Fruit fly (Drosophila melanogaster) whole organism, prepupa: Measurements from ENCODE around the gene Cpr30B.

Experiments
- Blimp-1 ChIP-seq: fragments of 200-800 bp; sonication (Bioruptor generic); optimal IDR thresholded peaks from 3 replicates; lab custom pipeline; 2017; ENCODE audit warnings: missing biosample characterization, missing genetic modification characterization, mild to moderate bottlenecking, moderate library complexity, missing genetic modification reagents
- CG11294 ChIP-seq: fragments of 200-800 bp; sonication (Bioruptor generic); IDR thresholded peaks from 2 replicates; pipeline ENCODE4 v1.3.6; 2022; ENCODE audit warnings: missing biosample characterization, missing genetic modification characterization
- CG11902 ChIP-seq: fragments of 200-800 bp; sonication (Bioruptor generic); optimal IDR thresholded peaks from 3 replicates; lab custom pipeline; 2016; ENCODE audit warnings: missing biosample characterization, missing genetic modification characterization
- CG15336 ChIP-seq: fragments of 200-800 bp; sonication (Bioruptor generic); IDR thresholded peaks from 2 replicates; pipeline ENCODE4 v1.3.6; 2022; ENCODE audit warnings: missing biosample characterization, missing genetic modification characterization
- CG1621 ChIP-seq: fragments of 200-800 bp; sonication (Bioruptor generic); optimal IDR thresholded peaks from 3 replicates; lab custom pipeline; 2018; ENCODE audit warnings: missing biosample characterization, mild to moderate bottlenecking, missing genetic modification characterization
- CG3032 ChIP-seq: fragments of 200-800 bp; optimal IDR thresholded peaks from 2 replicates; lab custom pipeline; 2019; ENCODE audit warnings: missing biosample characterization, mild to moderate bottlenecking, missing genetic modification characterization, moderate library complexity
- CG32006 ChIP-seq: fragments of 200-800 bp; sonication (Bioruptor generic); optimal IDR thresholded peaks from 3 replicates; lab custom pipeline; 2017; ENCODE audit warnings: missing biosample characterization, mild to moderate bottlenecking, missing genetic modification characterization
- CG34406 ChIP-seq: fragments of 200-800 bp; sonication (Bioruptor generic); optimal IDR thresholded peaks from 3 replicates; lab custom pipeline; 2016; ENCODE audit warnings: missing biosample characterization, missing genetic modification characterization
- CG3919 ChIP-seq: fragments of 200-800 bp; sonication (Bioruptor generic); optimal IDR thresholded peaks from 3 replicates; lab custom pipeline; 2016; ENCODE audit warnings: missing biosample characterization, missing genetic modification characterization
- CG4318 ChIP-seq: fragments of 200-800 bp; sonication (Bioruptor generic); optimal IDR thresholded peaks from 3 replicates; lab custom pipeline; 2017; ENCODE audit warnings: missing biosample characterization, mild to moderate bottlenecking, missing genetic modification characterization
- CG6163 ChIP-seq: fragments of 200-800 bp; sonication (Bioruptor generic); IDR thresholded peaks from 3 replicates; pipeline ENCODE4 v1.3.6; 2022; ENCODE audit warnings: missing biosample characterization, missing genetic modification characterization
- CG6276 ChIP-seq: fragments of 200-800 bp; sonication (Bioruptor generic); optimal IDR thresholded peaks from 2 replicates; lab custom pipeline; 2017; ENCODE audit warnings: missing biosample characterization, mild to moderate bottlenecking, missing genetic modification characterization
- CG6854 ChIP-seq: fragments of 200-800 bp; sonication (Bioruptor generic); optimal IDR thresholded peaks from 2 replicates; lab custom pipeline; 2017; ENCODE audit warnings: missing biosample characterization, mild to moderate bottlenecking, missing genetic modification characterization
- CG7368 ChIP-seq: fragments of 200-800 bp; sonication (Bioruptor generic); optimal IDR thresholded peaks from 3 replicates; lab custom pipeline; 2016; ENCODE audit warnings: missing biosample characterization, missing genetic modification characterization
- CG9139 ChIP-seq: fragments of 200-800 bp; sonication (Bioruptor generic); optimal IDR thresholded peaks from 3 replicates; lab custom pipeline; 2017; ENCODE audit warnings: missing biosample characterization, mild to moderate bottlenecking, missing genetic modification characterization
- Eip78C ChIP-seq: fragments of 200-800 bp; sonication (Bioruptor generic); peaks from one replicate; lab custom pipeline; 2016; ENCODE audit warnings: missing biosample characterization, missing genetic modification characterization
- Eip93F ChIP-seq: fragments of 200-800 bp; sonication (Bioruptor generic); optimal IDR thresholded peaks from 2 replicates; lab custom pipeline; 2016; ENCODE audit warnings: missing biosample characterization, mild to moderate bottlenecking, missing genetic modification characterization
- Gug ChIP-seq: fragments of 200-800 bp; sonication (Bioruptor generic); IDR thresholded peaks from 2 replicates; pipeline ENCODE4 v1.3.6; 2022; ENCODE audit warnings: missing biosample characterization, missing genetic modification characterization
- Hr39 ChIP-seq: fragments of 200-800 bp; sonication (Bioruptor generic); optimal IDR thresholded peaks from 2 replicates; lab custom pipeline; 2016; ENCODE audit warnings: missing biosample characterization, missing genetic modification characterization
- Lpt ChIP-seq: fragments of 200-800 bp; sonication (Bioruptor generic); optimal IDR thresholded peaks from 3 replicates; lab custom pipeline; 2016; ENCODE audit warnings: missing biosample characterization, missing genetic modification characterization
- Met ChIP-seq: fragments of 200-800 bp; sonication (Bioruptor generic); optimal IDR thresholded peaks from 3 replicates; lab custom pipeline; 2016; ENCODE audit warnings: missing biosample characterization, missing genetic modification characterization
- OdsH ChIP-seq: fragments of 200-800 bp; sonication (Bioruptor generic); optimal IDR thresholded peaks from 3 replicates; lab custom pipeline; 2016; ENCODE audit warnings: missing biosample characterization, missing genetic modification characterization
- Sox14 ChIP-seq: fragments of 200-800 bp; sonication (Bioruptor generic); optimal IDR thresholded peaks from 3 replicates; lab custom pipeline; 2016; ENCODE audit warnings: missing biosample characterization, missing genetic modification characterization
- acj6 ChIP-seq: fragments of 200-800 bp; sonication (Bioruptor generic); optimal IDR thresholded peaks from 3 replicates; lab custom pipeline; 2016; ENCODE audit warnings: missing biosample characterization, missing genetic modification characterization
- dsx ChIP-seq: fragments of 200-800 bp; optimal IDR thresholded peaks from 3 replicates; lab custom pipeline; 2019; ENCODE audit warnings: missing biosample characterization, mild to moderate bottlenecking, missing genetic modification characterization, moderate library complexity; ENCODE audit not compliant: poor library complexity, severe bottlenecking
- fd59A ChIP-seq: fragments of 200-800 bp; sonication (Bioruptor generic); optimal IDR thresholded peaks from 2 replicates; lab custom pipeline; 2017; ENCODE audit warnings: missing biosample characterization, mild to moderate bottlenecking, missing genetic modification characterization, missing genetic modification reagents
- fkh ChIP-seq: fragments of 200-800 bp; sonication (Bioruptor generic); optimal IDR thresholded peaks from 3 replicates; lab custom pipeline; 2017; ENCODE audit warnings: missing biosample characterization, mild to moderate bottlenecking, missing genetic modification characterization, moderate library complexity
- net ChIP-seq: fragments of 200-800 bp; sonication (Bioruptor generic); optimal IDR thresholded peaks from 3 replicates; lab custom pipeline; 2016; ENCODE audit warnings: missing biosample characterization, missing genetic modification characterization
- spab ChIP-seq: fragments of 200-800 bp; sonication (Bioruptor generic); optimal IDR thresholded peaks from 2 replicates; lab custom pipeline; 2017; ENCODE audit warnings: missing biosample characterization, mild to moderate bottlenecking, missing genetic modification characterization, missing genetic modification reagents
- svp ChIP-seq: fragments of 200-800 bp; sonication (Bioruptor generic); peaks from one replicate; lab custom pipeline; 2016; ENCODE audit warnings: missing biosample characterization, missing genetic modification characterization

Cpr30B gene

DNA sequence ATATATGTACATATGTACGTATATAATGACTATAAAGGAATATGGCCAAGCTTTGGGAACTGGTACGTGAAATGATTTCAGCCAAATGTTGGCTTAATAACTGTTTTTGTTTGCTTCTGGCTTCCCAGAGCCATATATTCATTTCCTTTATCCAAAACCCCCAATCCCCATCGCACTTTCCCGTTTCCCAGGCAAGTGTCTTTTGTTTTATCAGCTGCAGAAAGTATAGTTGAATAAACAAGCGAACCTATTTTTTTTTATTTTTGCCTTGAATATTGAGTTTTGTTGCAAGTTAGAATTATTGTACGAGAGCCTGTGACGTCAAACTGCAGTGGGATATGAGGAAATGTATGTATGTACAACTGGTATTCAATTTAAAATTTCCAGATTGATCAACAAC is 16.2 kb upstream of the Cpr30B start:
- no peak for TF ChIP-seq fd59A (GFP tag; lab: Kevin White, UChicago)
- TF ChIP-seq fkh (GFP tag; lab: Kevin White, UChicago) = peak; percentile 43
- TF ChIP-seq Eip78C (GFP tag; lab: Kevin White, UChicago) = peak; percentile 7

- TF ChIP-seq acj6 (GFP tag; lab: Kevin White, UChicago) (no peak), net (GFP tag; lab: Kevin White, UChicago) (no peak), CG3032 (tag; lab: Kevin White, UChicago) (no peak), dsx (GFP tag; lab: Kevin White, UChicago) (no peak), Met (GFP tag; lab: Kevin White, UChicago) (no peak), Eip78C (GFP tag; lab: Kevin White, UChicago) (no peak)
These were observed 14.5 kb upstream of the Cpr30B start, which contains the start of gene CG31883 for dm6 chr2L:9528215-9528614. CG31883 (plus strand) TSS chr2L:9528515.

DNA sequence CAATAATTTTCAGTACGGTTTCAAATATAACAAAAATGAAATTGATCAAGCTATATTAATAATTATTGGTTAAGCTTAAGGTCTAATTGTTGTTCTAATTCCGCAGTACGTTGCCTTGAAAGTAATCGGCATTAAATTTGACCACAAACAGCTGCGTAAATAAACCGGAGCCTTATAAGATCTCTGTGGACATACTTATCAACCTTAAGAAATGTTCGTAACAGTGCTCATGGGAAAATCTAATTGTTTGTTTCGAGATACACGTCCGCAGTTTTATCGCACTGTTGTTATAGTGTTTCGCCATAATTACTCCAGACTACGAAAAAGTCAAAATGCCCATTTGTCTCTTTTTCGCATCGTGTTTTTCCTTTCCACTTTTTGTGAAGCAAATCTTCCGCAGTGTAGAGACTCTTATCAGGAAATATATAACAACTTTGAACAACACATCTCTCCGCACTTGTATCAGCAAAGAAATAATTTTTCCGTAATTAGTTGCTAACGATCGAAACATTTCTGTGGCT is 12.8 kb upstream of the Cpr30B start:
- TF ChIP-seq CG6276 (GFP tag; lab: Kevin White, UChicago) (peak; percentile 4), CG6163 (0 out of 3 replicates have a peak, but pooled peaks have one; percentile 29), CG9139 (no peak), CG3919 (GFP tag; lab: Kevin White, UChicago) (no peak), CG32006 (GFP tag; lab: Kevin White, UChicago) (peak; percentile 44), fkh (GFP tag; lab: Kevin White, UChicago) (peak; percentile 54), Eip78C (GFP tag; lab: Kevin White, UChicago) (peak; percentile 52), svp (peak; percentile 62)

dm6 chr2L:9539988-9540573 is 2.6 kb upstream of the Cpr30B start, which contains the start of gene CG17855:
CG17855 (plus strand) TSS chr2L:9540523.
- no peak for TF ChIP-seq dsx (GFP tag; lab: Kevin White, UChicago)
- TF ChIP-seq CG34406 (GFP tag; lab: Kevin White, UChicago) = no peak
- no peak for TF ChIP-seq Eip93F (GFP tag; lab: Kevin White, UChicago)
- no peak for TF ChIP-seq OdsH (GFP tag; lab: Kevin White, UChicago)

DNA sequence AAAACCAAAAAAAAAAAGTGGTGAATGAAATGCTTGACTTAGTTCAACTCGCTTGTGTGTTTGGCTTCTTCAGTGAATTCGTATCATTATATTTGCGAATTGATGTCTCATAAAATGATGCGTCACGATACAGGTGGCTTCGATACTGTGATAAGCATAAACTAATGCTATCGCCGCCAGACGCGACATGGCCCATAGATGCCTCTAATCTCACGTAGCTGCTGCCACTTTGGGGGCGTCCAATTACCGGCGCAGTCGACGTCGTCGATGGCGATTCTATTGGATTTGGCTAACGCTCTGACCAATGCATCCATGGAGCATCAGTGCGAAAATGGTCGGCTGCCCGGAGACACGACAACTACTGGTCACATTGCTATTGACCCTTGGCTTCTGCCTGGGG is 1.2 kb downstream of the Cpr30B start, which contains the start of gene CG13113:
Gene CG13113 (plus strand): TSS at position 301 of the 400 bp plus-strand sequence.
- TF ChIP-seq Sox14 (no peak), CG7368 (GFP tag; lab: Kevin White, UChicago) (no peak), Gug (GFP tag; lab: Robert Waterston, UW) (no peak), fd59A (GFP tag; lab: Kevin White, UChicago) (no peak), Hr39 (GFP tag; lab: Kevin White, UChicago) (no peak), CG15336 (GFP tag; lab: Robert Waterston, UW) (no peak), CG11902 (GFP tag; lab: Kevin White, UChicago) (no peak), CG11294 (GFP tag; lab: Robert Waterston, UW) (no peak), CG1621 (tag; lab: Kevin White, UChicago) (no peak), CG6854 (no peak), Eip93F (GFP tag; lab: Kevin White, UChicago) (no peak), spab (GFP tag; lab: Kevin White, UChicago) (no peak), Lpt (GFP tag; lab: Kevin White, UChicago) (no peak), Blimp-1 (GFP tag; lab: Kevin White, UChicago) (no peak), CG3032 (tag; lab: Kevin White, UChicago) (no peak), CG4318 (GFP tag; lab: Kevin White, UChicago) (no peak)
